Fruit fly (Drosophila melanogaster) whole organism, wandering third instar larva: Measurements from ENCODE around the gene MAPk-Ak2.

Experiments
- Abd-B ChIP-seq: fragments of >200 bp; optimal IDR thresholded peaks from 2 replicates; lab custom pipeline; 2017; ENCODE audit warnings: missing biosample characterization, missing genetic modification characterization
- CrebA ChIP-seq: fragments of 200-800 bp; sonication (Bioruptor generic); optimal IDR thresholded peaks from 2 replicates; lab custom pipeline; 2016; ENCODE audit warnings: missing biosample characterization, mild to moderate bottlenecking, missing genetic modification characterization, borderline replicate concordance
- Dfd ChIP-seq: fragments of >200 bp; optimal IDR thresholded peaks from 2 replicates; lab custom pipeline; 2017; ENCODE audit warnings: missing biosample characterization, missing genetic modification characterization
- Hr83 ChIP-seq: fragments of 200-300 bp; sonication (Bioruptor generic); optimal IDR thresholded peaks from 2 replicates; lab custom pipeline; 2016; ENCODE audit warnings: missing biosample characterization, mild to moderate bottlenecking, missing genetic modification characterization, moderate library complexity; ENCODE audit not compliant: poor library complexity, severe bottlenecking
- Myc ChIP-seq: fragments of >200 bp; optimal IDR thresholded peaks from 2 replicates; lab custom pipeline; 2017
- dl ChIP-seq, 2 experiments: fragments of 175-275, 200-275 bp in 1 of 2; fragments of 200-275 bp in 1 of 2; sonication (Bioruptor generic); optimal IDR thresholded peaks; lab custom pipeline; 2018; ENCODE audit warnings: mild to moderate bottlenecking in 2 of 2, missing biosample characterization in 2 of 2, missing genetic modification characterization in 2 of 2, moderate library complexity in 2 of 2; ENCODE audit not compliant: partially characterized antibody in 2 of 2, insufficient read depth in 1 of 2
- fru ChIP-seq: fragments of 200-800 bp; sonication (Bioruptor generic); optimal IDR thresholded peaks from 3 replicates; lab custom pipeline; 2016; ENCODE audit warnings: missing biosample characterization, mild to moderate bottlenecking, missing genetic modification characterization
- lola ChIP-seq: fragments of >200 bp; optimal IDR thresholded peaks from 2 replicates; lab custom pipeline; 2017; ENCODE audit warnings: missing biosample characterization, missing genetic modification characterization
- sv ChIP-seq: fragments of 200-800 bp; sonication (Bioruptor generic); optimal IDR thresholded peaks from 3 replicates; lab custom pipeline; 2016; ENCODE audit warnings: missing biosample characterization, missing genetic modification characterization
- usp ChIP-seq: fragments of >200 bp; optimal IDR thresholded peaks from 2 replicates; lab custom pipeline; 2017; ENCODE audit warnings: missing biosample characterization, missing genetic modification characterization
- woc ChIP-seq: sonication (Bioruptor generic); optimal IDR thresholded peaks from 2 replicates; lab custom pipeline; 2016; ENCODE audit warnings: missing biosample characterization, mild to moderate bottlenecking, missing genetic modification characterization

DNA sequence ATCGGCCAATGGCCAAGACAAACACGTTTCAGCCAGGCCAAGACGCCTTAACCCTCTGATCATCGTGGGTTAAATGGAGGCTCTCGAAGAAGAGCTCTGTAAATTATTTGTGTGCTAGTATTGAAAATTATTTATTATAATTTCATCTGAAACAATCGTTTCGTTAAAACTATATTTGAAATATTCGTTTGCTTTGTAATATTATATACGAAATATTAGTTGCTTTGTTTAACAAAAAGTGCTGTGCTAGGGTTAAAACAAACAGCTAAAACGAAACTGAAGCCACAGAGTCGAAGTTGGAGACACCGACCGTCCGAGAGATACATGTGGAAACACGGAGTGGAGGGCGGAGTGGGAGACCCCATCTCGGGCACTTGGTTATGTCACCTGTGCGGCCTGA, 22.6 kb upstream of the MAPk-Ak2 start:
- no peak for TF ChIP-seq Dfd (GFP tag; lab: Kevin White, UChicago)
- no peak for TF ChIP-seq sv (GFP tag; lab: Kevin White, UChicago)
- TF ChIP-seq Hr83 (GFP tag; lab: Kevin White, UChicago), result no peak
- TF ChIP-seq Abd-B, result no peak
- TF ChIP-seq dl (GFP tag; optimal IDR thresholded peaks at IDR 0.05; lab: Kevin White, UChicago; ENCODE audit: insufficient read depth in 1 of 2, partially characterized antibody in 2 of 2), result no peak
- TF ChIP-seq Myc, result no peak
- peak; percentile 78 for TF ChIP-seq fru (GFP tag; lab: Kevin White, UChicago)
- no peak for TF ChIP-seq usp
- TF ChIP-seq CrebA (GFP tag; lab: Kevin White, UChicago), result no peak
- peak; percentile 49 for TF ChIP-seq woc (GFP tag; lab: Kevin White, UChicago)
- TF ChIP-seq lola (GFP tag; lab: Kevin White, UChicago), result no peak
